Worm (Caenorhabditis elegans) whole organism, L1 larva: ENCODE measurements around the gene hlh-19.

ENCODE experiments used
- C16A3.4 ChIP-seq: fragments of 150-350 bp; optimal IDR thresholded peaks from 2 replicates; lab custom pipeline; 2014; ENCODE audit warnings: missing biosample characterization, missing genetic modification characterization
- F16B12.6 ChIP-seq: fragments of 150-350 bp; optimal IDR thresholded peaks from 2 replicates; lab custom pipeline; 2014; ENCODE audit warnings: missing biosample characterization, missing genetic modification characterization
- Y116A8C.19 ChIP-seq: sonication (generic microtip); optimal IDR thresholded peaks from 2 replicates; lab custom pipeline; 2016; ENCODE audit warnings: missing compliant biosample characterization, missing genetic modification characterization, borderline replicate concordance
- aha-1 ChIP-seq: fragments of 150-350 bp; optimal IDR thresholded peaks from 2 replicates; lab custom pipeline; 2014; ENCODE audit warnings: missing biosample characterization, missing genetic modification characterization
- alr-1 ChIP-seq: fragments of 200-800 bp; sonication (Bioruptor generic); optimal IDR thresholded peaks from 2 replicates; lab custom pipeline; 2018; ENCODE audit warnings: borderline replicate concordance, mild to moderate bottlenecking, missing genetic modification characterization, missing compliant biosample characterization
- aly-2 ChIP-seq: fragments of 150-350 bp; optimal IDR thresholded peaks from 2 replicates; lab custom pipeline; 2014; ENCODE audit warnings: missing biosample characterization, missing genetic modification characterization
- ama-1 ChIP-seq: fragments of 150-350 bp; optimal IDR thresholded peaks from 2 replicates; lab custom pipeline; 2014
- ceh-63 ChIP-seq: fragments of 200-800 bp; sonication (Bioruptor generic); optimal IDR thresholded peaks from 2 replicates; lab custom pipeline; 2018; ENCODE audit warnings: mild to moderate bottlenecking, missing genetic modification characterization, missing compliant biosample characterization
- ceh-82 ChIP-seq, 3 experiments: fragments of 150-350 bp in 1 of 3; sonication (generic microtip) in 2 of 3; optimal IDR thresholded peaks; 2 replicates each; lab custom pipeline; 2014 to 2017; ENCODE audit warnings: missing biosample characterization in 3 of 3, missing genetic modification characterization in 3 of 3
- ceh-90 ChIP-seq: sonication (generic microtip); optimal IDR thresholded peaks from 2 replicates; lab custom pipeline; 2016; ENCODE audit warnings: missing genetic modification characterization, missing compliant biosample characterization
- ces-1 ChIP-seq: fragments of 150-350 bp; optimal IDR thresholded peaks from 2 replicates; lab custom pipeline; 2014; ENCODE audit warnings: missing biosample characterization, missing genetic modification reagents, missing genetic modification characterization
- dpl-1 ChIP-seq, 3 experiments: fragments of 150-350 bp in 2 of 3; sonication (generic microtip) in 1 of 3; optimal IDR thresholded peaks; 2 replicates each; lab custom pipeline; 2014 to 2017; ENCODE audit warnings: missing biosample characterization in 3 of 3, missing genetic modification characterization in 3 of 3, missing genetic modification reagents in 3 of 3
- dsc-1 ChIP-seq: sonication (generic microtip); optimal IDR thresholded peaks from 2 replicates; lab custom pipeline; 2016; ENCODE audit warnings: mild to moderate bottlenecking, missing genetic modification characterization, missing compliant biosample characterization
- efl-1 ChIP-seq, 4 experiments: fragments of 150-350 bp; optimal IDR thresholded peaks in 3 of 4; peaks in 1 of 4; 1 replicate in 1 of 4; 2 replicates in 3 of 4; lab custom pipeline; 2014; ENCODE audit warnings: missing biosample characterization in 2 of 4, missing genetic modification characterization in 2 of 4, missing genetic modification reagents in 2 of 4
- efl-3 ChIP-seq: fragments of 200-800 bp; sonication (Bioruptor generic); optimal IDR thresholded peaks from 2 replicates; lab custom pipeline; 2018; ENCODE audit warnings: mild to moderate bottlenecking, missing genetic modification characterization, missing compliant biosample characterization
- egl-13 ChIP-seq: sonication (generic microtip); optimal IDR thresholded peaks from 2 replicates; lab custom pipeline; 2016; ENCODE audit warnings: missing genotype, missing genetic modification reagents, missing genetic modification characterization, missing compliant biosample characterization
- elt-2 ChIP-seq: sonication (generic microtip); optimal IDR thresholded peaks from 2 replicates; lab custom pipeline; 2016; ENCODE audit warnings: missing genetic modification characterization, mild to moderate bottlenecking, inconsistent platforms, missing compliant biosample characterization, missing genetic modification reagents
- elt-3 ChIP-seq, 6 experiments: fragments of 150-350 bp in 1 of 6; sonication (generic microtip); optimal IDR thresholded peaks; 2 replicates each; lab custom pipeline; 2017 to 2018; ENCODE audit warnings: missing biosample characterization in 6 of 6, missing genetic modification characterization in 6 of 6, inconsistent platforms in 1 of 6
- ets-5 ChIP-seq: fragments of 200-800 bp; sonication (Bioruptor generic); IDR thresholded peaks from 2 replicates; pipeline ENCODE4 v1.3.6; 2022; ENCODE audit warnings: missing genetic modification characterization, missing compliant biosample characterization
- fkh-10 ChIP-seq: sonication (generic microtip); optimal IDR thresholded peaks from 2 replicates; lab custom pipeline; 2017; ENCODE audit warnings: missing biosample characterization, missing genetic modification reagents, missing genetic modification characterization
- fkh-4 ChIP-seq: sonication (generic microtip); optimal IDR thresholded peaks from 2 replicates; lab custom pipeline; 2016; ENCODE audit warnings: missing compliant biosample characterization, missing genetic modification characterization, borderline replicate concordance
- fos-1 ChIP-seq: fragments of 150-350 bp; optimal IDR thresholded peaks from 2 replicates; lab custom pipeline; 2014; ENCODE audit warnings: missing biosample characterization, missing genetic modification characterization
- hlh-4 ChIP-seq: sonication (generic microtip); optimal IDR thresholded peaks from 2 replicates; lab custom pipeline; 2016; ENCODE audit warnings: mild to moderate bottlenecking, missing genetic modification characterization, missing compliant biosample characterization
- hpl-2 ChIP-seq: fragments of 150-350 bp; optimal IDR thresholded peaks from 2 replicates; lab custom pipeline; 2014; ENCODE audit warnings: missing biosample characterization, missing genetic modification reagents, missing genetic modification characterization
- lin-13 ChIP-seq: fragments of 150-350 bp; optimal IDR thresholded peaks from 2 replicates; lab custom pipeline; 2014; ENCODE audit warnings: missing biosample characterization, missing genetic modification reagents, missing genetic modification characterization
- lin-14 ChIP-seq: fragments of 200-800 bp; sonication (Bioruptor generic); optimal IDR thresholded peaks from 2 replicates; lab custom pipeline; 2018; ENCODE audit warnings: mild to moderate bottlenecking, missing genetic modification characterization, moderate library complexity, missing compliant biosample characterization
- lin-39 ChIP-seq: fragments of 150-350 bp; optimal IDR thresholded peaks from 2 replicates; lab custom pipeline; 2014; ENCODE audit warnings: missing biosample characterization, missing genetic modification reagents, missing genetic modification characterization
- lir-3 ChIP-seq: sonication (generic microtip); optimal IDR thresholded peaks from 2 replicates; lab custom pipeline; 2016; ENCODE audit warnings: mild to moderate bottlenecking, missing genetic modification characterization, moderate library complexity, missing compliant biosample characterization; ENCODE audit not compliant: poor library complexity
- mdl-1 ChIP-seq, 2 experiments: fragments of 150-350 bp; optimal IDR thresholded peaks; 2 replicates each; lab custom pipeline; 2014 to 2017; ENCODE audit warnings: missing biosample characterization in 2 of 2, missing genetic modification characterization in 2 of 2, inconsistent platforms in 1 of 2
- mep-1 ChIP-seq: fragments of 150-350 bp; optimal IDR thresholded peaks from 2 replicates; lab custom pipeline; 2014; ENCODE audit warnings: missing biosample characterization, missing genetic modification characterization
- nhr-11 ChIP-seq: fragments of 150-350 bp; optimal IDR thresholded peaks from 2 replicates; lab custom pipeline; 2014; ENCODE audit warnings: missing biosample characterization, missing genetic modification characterization
- nhr-19 ChIP-seq: fragments of 200-800 bp; sonication (Bioruptor generic); conservative IDR thresholded peaks from 2 replicates; pipeline ENCODE4 v1.3.6; 2022; ENCODE audit warnings: missing genetic modification characterization, missing compliant biosample characterization
- nhr-237 ChIP-seq: fragments of 150-350 bp; optimal IDR thresholded peaks from 2 replicates; lab custom pipeline; 2014; ENCODE audit warnings: missing biosample characterization, missing genetic modification characterization
- nhr-28 ChIP-seq: fragments of 150-350 bp; optimal IDR thresholded peaks from 2 replicates; lab custom pipeline; 2014; ENCODE audit warnings: missing biosample characterization, missing genetic modification characterization
- nhr-47 ChIP-seq: sonication (generic microtip); optimal IDR thresholded peaks from 2 replicates; lab custom pipeline; 2016; ENCODE audit warnings: mild to moderate bottlenecking, missing genetic modification characterization, moderate library complexity, missing compliant biosample characterization
- nhr-76 ChIP-seq: sonication (generic microtip); optimal IDR thresholded peaks from 2 replicates; lab custom pipeline; 2017; ENCODE audit warnings: missing biosample characterization, missing genetic modification characterization
- nhr-90 ChIP-seq: sonication (generic microtip); optimal IDR thresholded peaks from 2 replicates; lab custom pipeline; 2016; ENCODE audit warnings: mild to moderate bottlenecking, missing genetic modification characterization, missing compliant biosample characterization; ENCODE audit not compliant: poor library complexity
- pqm-1 ChIP-seq: sonication (generic microtip); optimal IDR thresholded peaks from 3 replicates; lab custom pipeline; 2017; ENCODE audit warnings: missing biosample characterization, missing genetic modification characterization
- rnt-1 ChIP-seq: sonication (generic microtip); optimal IDR thresholded peaks from 2 replicates; lab custom pipeline; 2016; ENCODE audit warnings: mild to moderate bottlenecking, missing genetic modification characterization, moderate library complexity, missing compliant biosample characterization
- snpc-4 ChIP-seq: fragments of 150-350 bp; optimal IDR thresholded peaks from 2 replicates; lab custom pipeline; 2014; ENCODE audit warnings: missing biosample characterization, missing genetic modification characterization
- snu-23 ChIP-seq: sonication (generic microtip); optimal IDR thresholded peaks from 2 replicates; lab custom pipeline; 2016; ENCODE audit warnings: missing genetic modification characterization, missing compliant biosample characterization
- sox-4 ChIP-seq: sonication (generic microtip); optimal IDR thresholded peaks from 2 replicates; lab custom pipeline; 2016; ENCODE audit warnings: missing genetic modification characterization, missing compliant biosample characterization
- sptf-1 ChIP-seq: fragments of 150-350 bp; optimal IDR thresholded peaks from 2 replicates; lab custom pipeline; 2014; ENCODE audit warnings: missing biosample characterization, missing genetic modification characterization
- sup-37 ChIP-seq: fragments of 200-800 bp; sonication (Bioruptor generic); optimal IDR thresholded peaks from 2 replicates; lab custom pipeline; 2018; ENCODE audit warnings: mild to moderate bottlenecking, missing genetic modification characterization, missing compliant biosample characterization
- swsn-7 ChIP-seq: sonication (generic microtip); optimal IDR thresholded peaks from 2 replicates; lab custom pipeline; 2016; ENCODE audit warnings: missing genetic modification characterization, missing compliant biosample characterization
- tbx-2 ChIP-seq: sonication (generic microtip); optimal IDR thresholded peaks from 2 replicates; lab custom pipeline; 2016; ENCODE audit warnings: missing genetic modification characterization, missing compliant biosample characterization
- tlp-1 ChIP-seq: fragments of 150-350 bp; optimal IDR thresholded peaks from 2 replicates; lab custom pipeline; 2014; ENCODE audit warnings: missing biosample characterization, missing genetic modification characterization
- unc-30 ChIP-seq: sonication (generic microtip); optimal IDR thresholded peaks from 2 replicates; lab custom pipeline; 2017; ENCODE audit warnings: missing biosample characterization, missing genetic modification characterization
- unc-62 ChIP-seq: fragments of 150-350 bp; optimal IDR thresholded peaks from 2 replicates; lab custom pipeline; 2014; ENCODE audit warnings: missing biosample characterization, missing genetic modification reagents, missing genetic modification characterization
- unc-86 ChIP-seq: sonication (generic microtip); optimal IDR thresholded peaks from 2 replicates; lab custom pipeline; 2016; ENCODE audit warnings: missing genetic modification characterization, missing compliant biosample characterization
- unc-98 ChIP-seq: fragments of 200-800 bp; sonication (Bioruptor generic); IDR thresholded peaks from 2 replicates; pipeline ENCODE4 v1.3.6; 2022; ENCODE audit warnings: missing genetic modification characterization, missing compliant biosample characterization
- xbp-1 ChIP-seq: sonication (generic microtip); optimal IDR thresholded peaks from 2 replicates; lab custom pipeline; 2016; ENCODE audit warnings: missing genetic modification characterization, missing compliant biosample characterization
- ztf-4 ChIP-seq: fragments of 150-350 bp; optimal IDR thresholded peaks from 2 replicates; lab custom pipeline; 2014; ENCODE audit warnings: missing biosample characterization, missing genetic modification characterization

The hlh-19 gene

ce11 chrX:535728-536127, 21.4 kb downstream of the hlh-19 start, which contains the start of gene F28C10.3 (continued):
- TF ChIP-seq nhr-28 (no peak), snpc-4 (tag; lab: Kevin White, UChicago) (no peak), ceh-63 (GFP tag; lab: Kevin White, UChicago) (no peak), hpl-2 (GFP tag; lab: Kevin White, UChicago) (peak; percentile 48), nhr-19 (GFP tag; lab: Robert Waterston, UW) (peak; percentile 73), ama-1 (lab: Kevin White, UChicago) (no peak), tbx-2 (peak; percentile 80), pqm-1 (tag; lab: Kevin White, UChicago) (no peak), sox-4 (tag; lab: Kevin White, UChicago) (peak; percentile 51), sptf-1 (tag; lab: Kevin White, UChicago) (no peak), swsn-7 (tag; lab: Kevin White, UChicago) (peak; percentile 77), egl-13 (tag; lab: Kevin White, UChicago) (peak; percentile 50), ces-1 (GFP tag; lab: Kevin White, UChicago) (no peak), fkh-10 (peak; percentile 67), nhr-237 (tag; lab: Kevin White, UChicago) (peak; percentile 36), unc-30 (tag; lab: Kevin White, UChicago) (no peak), dpl-1 (GFP tag; optimal IDR thresholded peaks at IDR 0.05; lab: Kevin White, UChicago) (peak in 2 of 3 experiments; percentile 14 to 25), F16B12.6 (tag; lab: Kevin White, UChicago) (peak; percentile 42), efl-3 (GFP tag; lab: Kevin White, UChicago) (no peak), ets-5 (GFP tag; lab: Robert Waterston, UW) (no peak), dsc-1 (tag; lab: Kevin White, UChicago) (peak; percentile 65), efl-1 (optimal IDR thresholded peaks at IDR 0.05; lab: Kevin White, UChicago) (peak; percentile 53 to 66), efl-1 (GFP tag; optimal IDR thresholded peaks at IDR 0.05 in 1 of 2; lab: Kevin White, UChicago) (peak; percentile 13 to 93), fkh-4 (no peak), aly-2 (tag; lab: Kevin White, UChicago) (peak; percentile 38), unc-62 (GFP tag; lab: Kevin White, UChicago) (no peak), mep-1 (tag; lab: Kevin White, UChicago) (peak; percentile 68), ceh-90 (tag; lab: Kevin White, UChicago) (no peak), nhr-76 (no peak), unc-98 (no peak), lir-3 (tag; lab: Kevin White, UChicago) (peak; percentile 43), sup-37 (GFP tag; lab: Kevin White, UChicago) (no peak), ceh-82 (tag; optimal IDR thresholded peaks at IDR 0.05; lab: Kevin White, UChicago) (peak; percentile 65 to 89 (median 71)), mdl-1 (tag; optimal IDR thresholded peaks at IDR 0.05; lab: Kevin White, UChicago) (peak in 1 of 2 experiments; percentile 75), nhr-47 (tag; lab: Kevin White, UChicago) (peak; percentile 89), rnt-1 (tag; lab: Kevin White, UChicago) (peak; percentile 82), xbp-1 (tag; lab: Kevin White, UChicago) (peak; percentile 88), alr-1 (tag; lab: Kevin White, UChicago) (no peak), elt-3 (tag; optimal IDR thresholded peaks at IDR 0.05; lab: Kevin White, UChicago) (peak in 2 of 6 experiments; percentile 14 to 66), unc-86 (tag; lab: Kevin White, UChicago) (peak; percentile 71), snu-23 (GFP tag; lab: Kevin White, UChicago) (peak; percentile 87), aha-1 (tag; lab: Kevin White, UChicago) (no peak), Y116A8C.19 (tag; lab: Kevin White, UChicago) (no peak), fos-1 (tag; lab: Kevin White, UChicago) (peak; percentile 81), hlh-4 (tag; lab: Kevin White, UChicago) (no peak), tlp-1 (tag; lab: Kevin White, UChicago) (no peak), ztf-4 (tag; lab: Kevin White, UChicago) (peak; percentile 2), lin-13 (peak; percentile 72), lin-39 (tag; lab: Kevin White, UChicago) (peak; percentile 53), C16A3.4 (tag; lab: Kevin White, UChicago) (peak; percentile 63), nhr-90 (tag; lab: Kevin White, UChicago) (peak; percentile 79), elt-2 (tag; lab: Kevin White, UChicago) (no peak), lin-14 (GFP tag; lab: Kevin White, UChicago) (peak; percentile 96), nhr-11 (peak; percentile 71)
